Worm (Caenorhabditis elegans) whole organism, mixed stage, embryonic: Measurements from ENCODE around the gene F22F7.7.

Experiments
- M03D4.4 ChIP-seq: sonication (generic microtip); optimal IDR thresholded peaks from 2 replicates; lab custom pipeline; 2017; ENCODE audit warnings: mild to moderate bottlenecking, missing genetic modification characterization, missing compliant biosample characterization
- bed-3 ChIP-seq: fragments of 200-800 bp; sonication (Bioruptor generic); optimal IDR thresholded peaks from 3 replicates; lab custom pipeline; 2018; ENCODE audit warnings: mild to moderate bottlenecking, missing genetic modification characterization, moderate library complexity, missing compliant biosample characterization
- blmp-1 ChIP-seq: fragments of 150-350 bp; optimal IDR thresholded peaks from 2 replicates; lab custom pipeline; 2014; ENCODE audit warnings: missing biosample characterization, missing genetic modification characterization
- ceh-39 ChIP-seq: fragments of 150-350 bp; optimal IDR thresholded peaks from 2 replicates; lab custom pipeline; 2014; ENCODE audit warnings: missing biosample characterization, missing genetic modification characterization
- ceh-43 ChIP-seq: fragments of 200-800 bp; sonication (Bioruptor generic); optimal IDR thresholded peaks from 2 replicates; lab custom pipeline; 2018; ENCODE audit warnings: mild to moderate bottlenecking, missing genetic modification characterization, moderate library complexity, missing compliant biosample characterization
- ceh-83 ChIP-seq: fragments of 200-800 bp; sonication (Bioruptor generic); optimal IDR thresholded peaks from 2 replicates; lab custom pipeline; 2018; ENCODE audit warnings: mild to moderate bottlenecking, missing genetic modification characterization, missing compliant biosample characterization
- ces-1 ChIP-seq: fragments of 150-350 bp; optimal IDR thresholded peaks from 2 replicates; lab custom pipeline; 2014; ENCODE audit warnings: missing biosample characterization, missing genetic modification reagents, missing genetic modification characterization
- drap-1 ChIP-seq: fragments of 200-800 bp; sonication (Bioruptor generic); optimal IDR thresholded peaks from 3 replicates; lab custom pipeline; 2018; ENCODE audit warnings: mild to moderate bottlenecking, missing genetic modification characterization, missing compliant biosample characterization
- elt-3 ChIP-seq: fragments of 150-350 bp; optimal IDR thresholded peaks from 2 replicates; lab custom pipeline; 2014; ENCODE audit warnings: missing biosample characterization, missing genetic modification characterization
- flh-1 ChIP-seq: fragments of 200-800 bp; sonication (Bioruptor generic); optimal IDR thresholded peaks from 2 replicates; lab custom pipeline; 2018; ENCODE audit warnings: mild to moderate bottlenecking, missing genetic modification characterization, moderate library complexity, missing compliant biosample characterization
- ham-2 ChIP-seq: fragments of 200-800 bp; sonication (Bioruptor generic); optimal IDR thresholded peaks from 2 replicates; lab custom pipeline; 2018; ENCODE audit warnings: mild to moderate bottlenecking, missing genetic modification characterization, missing compliant biosample characterization
- hlh-1 ChIP-seq: fragments of 150-350 bp; optimal IDR thresholded peaks from 2 replicates; lab custom pipeline; 2014; ENCODE audit warnings: missing biosample characterization, missing genetic modification reagents, missing genetic modification characterization
- lin-13 ChIP-seq: fragments of 150-350 bp; optimal IDR thresholded peaks from 2 replicates; lab custom pipeline; 2014; ENCODE audit warnings: missing biosample characterization, missing genetic modification characterization
- mab-5 ChIP-seq: fragments of 150-350 bp; optimal IDR thresholded peaks from 2 replicates; lab custom pipeline; 2014; ENCODE audit warnings: missing biosample characterization, missing genetic modification characterization
- mep-1 ChIP-seq: fragments of 150-350 bp; optimal IDR thresholded peaks from 2 replicates; lab custom pipeline; 2017; ENCODE audit warnings: missing biosample characterization, missing genetic modification reagents, missing genetic modification characterization, inconsistent platforms
- mls-2 ChIP-seq: sonication (generic microtip); optimal IDR thresholded peaks from 2 replicates; lab custom pipeline; 2016; ENCODE audit warnings: mild to moderate bottlenecking, missing genetic modification characterization, moderate library complexity, missing compliant biosample characterization
- nhr-12 ChIP-seq: fragments of 150-350 bp; optimal IDR thresholded peaks from 2 replicates; lab custom pipeline; 2014; ENCODE audit warnings: missing biosample characterization, missing genetic modification characterization
- nhr-2 ChIP-seq: fragments of 150-350 bp; optimal IDR thresholded peaks from 2 replicates; lab custom pipeline; 2014; ENCODE audit warnings: missing biosample characterization, missing genetic modification characterization
- nhr-237 ChIP-seq: fragments of 150-350 bp; optimal IDR thresholded peaks from 2 replicates; lab custom pipeline; 2014; ENCODE audit warnings: missing biosample characterization, missing genetic modification characterization
- nhr-28 ChIP-seq: fragments of 150-350 bp; optimal IDR thresholded peaks from 2 replicates; lab custom pipeline; 2014; ENCODE audit warnings: missing biosample characterization, missing genetic modification characterization
- nhr-76 ChIP-seq: sonication (generic microtip); optimal IDR thresholded peaks from 2 replicates; lab custom pipeline; 2017; ENCODE audit warnings: missing biosample characterization, missing genetic modification characterization
- pha-4 ChIP-seq: fragments of 150-350 bp; optimal IDR thresholded peaks from 2 replicates; lab custom pipeline; 2018; ENCODE audit warnings: missing biosample characterization, missing genetic modification reagents, missing genetic modification characterization
- sem-2 ChIP-seq: fragments of 200-800 bp; sonication (Bioruptor generic); optimal IDR thresholded peaks from 2 replicates; lab custom pipeline; 2018; ENCODE audit warnings: mild to moderate bottlenecking, missing genetic modification characterization, missing compliant biosample characterization
- snpc-4 ChIP-seq: fragments of 150-350 bp; optimal IDR thresholded peaks from 2 replicates; lab custom pipeline; 2014; ENCODE audit warnings: missing biosample characterization, missing genetic modification characterization
- sptf-1 ChIP-seq: sonication (generic microtip); optimal IDR thresholded peaks from 2 replicates; lab custom pipeline; 2017; ENCODE audit warnings: mild to moderate bottlenecking, missing genetic modification characterization, moderate library complexity, missing compliant biosample characterization
- tbx-8 ChIP-seq: fragments of 200-800 bp; sonication (Bioruptor generic); optimal IDR thresholded peaks from 2 replicates; lab custom pipeline; 2018; ENCODE audit warnings: mild to moderate bottlenecking, missing genetic modification characterization, moderate library complexity, missing compliant biosample characterization
- unc-39 ChIP-seq: fragments of 150-350 bp; optimal IDR thresholded peaks from 2 replicates; lab custom pipeline; 2014; ENCODE audit warnings: missing biosample characterization, missing genetic modification characterization
- unc-62 ChIP-seq: fragments of 150-350 bp; optimal IDR thresholded peaks from 2 replicates; lab custom pipeline; 2014; ENCODE audit warnings: missing biosample characterization, missing genetic modification reagents, missing genetic modification characterization
- zip-8 ChIP-seq: fragments of 150-350 bp; optimal IDR thresholded peaks from 2 replicates; lab custom pipeline; 2014; ENCODE audit warnings: missing biosample characterization, missing genetic modification characterization

F22F7.7 gene

ce11 chrV:2179214-2179613 lies 39.4 kb upstream of the F22F7.7 start, which contains the start of gene cyp-33C1:
Gene cyp-33C1, plus strand, starts transcription at chrV:2179514.
- no peak for TF ChIP-seq tbx-8
- TF ChIP-seq ceh-43 = no peak
- no peak for TF ChIP-seq M03D4.4 (tag; lab: Kevin White, UChicago)
- no peak for TF ChIP-seq mep-1 (tag; lab: Kevin White, UChicago)
- TF ChIP-seq elt-3 (tag; lab: Kevin White, UChicago) = no peak
- no peak for TF ChIP-seq flh-1 (GFP tag; lab: Kevin White, UChicago)
- TF ChIP-seq mls-2 = no peak
- TF ChIP-seq unc-62 (GFP tag; lab: Kevin White, UChicago) = no peak
- TF ChIP-seq sem-2 = no peak
- no peak for TF ChIP-seq unc-39 (tag; lab: Kevin White, UChicago)
- no peak for TF ChIP-seq nhr-12 (tag; lab: Kevin White, UChicago)
- TF ChIP-seq mab-5 (tag; lab: Kevin White, UChicago) = no peak
- TF ChIP-seq bed-3 (GFP tag; lab: Kevin White, UChicago) = no peak
- TF ChIP-seq ces-1 = no peak

- TF ChIP-seq elt-3 (tag; lab: Kevin White, UChicago) (no peak), M03D4.4 (tag; lab: Kevin White, UChicago) (no peak), hlh-1 (tag; lab: Kevin White, UChicago) (no peak), mls-2 (no peak), ceh-39 (no peak), mep-1 (tag; lab: Kevin White, UChicago) (no peak), unc-62 (GFP tag; lab: Kevin White, UChicago) (no peak), unc-39 (tag; lab: Kevin White, UChicago) (no peak), ceh-83 (GFP tag; lab: Kevin White, UChicago) (no peak), snpc-4 (no peak)
Measured at ce11 chrV:2177307-2177764, 37.5 kb upstream of the F22F7.7 start, which contains the start of gene srbc-17. Gene srbc-17, plus strand, starts transcription at chrV:2177714.

DNA sequence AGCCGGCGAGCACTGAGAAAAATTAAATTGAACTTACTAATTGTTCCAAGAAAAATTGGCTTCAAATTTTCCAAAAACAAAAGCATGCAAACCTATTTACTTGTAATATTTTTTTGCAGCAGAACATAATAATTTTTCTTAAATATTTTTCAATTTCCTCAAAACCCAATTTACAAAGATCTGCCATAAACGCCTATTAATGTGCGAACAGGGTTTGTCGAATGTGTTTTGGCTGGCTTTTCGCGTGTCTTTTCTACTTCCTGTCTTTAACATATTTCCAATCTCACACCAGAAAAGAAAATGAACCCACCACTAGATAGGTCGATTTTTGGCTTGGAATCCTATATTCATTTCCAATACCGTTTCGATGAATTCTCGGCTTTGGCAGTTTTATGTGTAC lies 35.4 kb upstream of the F22F7.7 start, which contains the start of gene C45H4.18:
TSS of gene C45H4.18 (plus strand) at position 301 of the 400 bp plus-strand sequence.
- TF ChIP-seq tbx-8 = no peak
- no peak for TF ChIP-seq unc-62 (GFP tag; lab: Kevin White, UChicago)
- TF ChIP-seq drap-1 (GFP tag; lab: Kevin White, UChicago) = no peak
- no peak for TF ChIP-seq ces-1
- no peak for TF ChIP-seq ham-2
- TF ChIP-seq nhr-237 (tag; lab: Kevin White, UChicago) = no peak

DNA sequence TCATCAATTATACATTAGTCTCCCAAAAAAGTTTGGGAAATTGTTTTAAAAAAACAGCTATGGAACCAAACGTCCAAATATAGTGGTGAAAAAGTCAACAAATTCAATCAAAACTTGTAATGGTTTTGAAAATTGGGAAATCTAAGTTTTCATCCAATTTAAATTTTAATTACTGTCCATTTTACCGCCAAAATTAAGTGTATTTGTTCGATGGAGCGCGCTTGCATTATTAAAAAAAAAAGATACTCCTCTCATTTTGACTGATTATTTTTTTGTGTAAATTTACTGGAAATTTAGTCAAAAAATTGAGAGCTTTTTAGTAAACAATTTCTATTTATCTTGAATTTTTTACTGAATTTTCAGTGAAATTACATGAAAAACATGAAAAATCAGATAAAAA lies 34.6 kb upstream of the F22F7.7 start:
- TF ChIP-seq tbx-8 = no peak

- TF ChIP-seq mls-2 (no peak), sptf-1 (tag; lab: Kevin White, UChicago) (no peak), nhr-76 (tag; lab: Kevin White, UChicago) (no peak), flh-1 (GFP tag; lab: Kevin White, UChicago) (no peak), lin-13 (tag; lab: Kevin White, UChicago) (no peak), ceh-83 (GFP tag; lab: Kevin White, UChicago) (no peak), nhr-12 (tag; lab: Kevin White, UChicago) (no peak)
- TF ChIP-seq, all 35 proteins: peak for 0
Measured at ce11 chrV:2166679-2167078, 26.8 kb upstream of the F22F7.7 start, which contains the start of gene srbc-19. Gene srbc-19, minus strand, starts transcription at chrV:2166779.

ce11 chrV:2163735-2164134 lies 23.9 kb upstream of the F22F7.7 start, which contains the start of gene str-255:
Gene str-255, minus strand, starts transcription at chrV:2163835.
- no peak for TF ChIP-seq blmp-1 (tag; lab: Kevin White, UChicago)
- no peak for TF ChIP-seq nhr-2 (tag; lab: Kevin White, UChicago)
- no peak for TF ChIP-seq zip-8 (tag; lab: Kevin White, UChicago)
- TF ChIP-seq nhr-76 (tag; lab: Kevin White, UChicago) = no peak
- TF ChIP-seq nhr-28 (tag; lab: Kevin White, UChicago) = no peak
- TF ChIP-seq mab-5 (tag; lab: Kevin White, UChicago) = no peak
- TF ChIP-seq elt-3 (tag; lab: Kevin White, UChicago) = no peak
- TF ChIP-seq hlh-1 (tag; lab: Kevin White, UChicago) = no peak
- no peak for TF ChIP-seq bed-3 (GFP tag; lab: Kevin White, UChicago)
- TF ChIP-seq pha-4 (tag; lab: Kevin White, UChicago) = no peak
